Fruit fly (Drosophila melanogaster): ENCODE data around the gene BicD.
A peak's percentile ranks its signal among the peaks of the same experiment; 100 is the strongest.

BicD gene

DNA sequence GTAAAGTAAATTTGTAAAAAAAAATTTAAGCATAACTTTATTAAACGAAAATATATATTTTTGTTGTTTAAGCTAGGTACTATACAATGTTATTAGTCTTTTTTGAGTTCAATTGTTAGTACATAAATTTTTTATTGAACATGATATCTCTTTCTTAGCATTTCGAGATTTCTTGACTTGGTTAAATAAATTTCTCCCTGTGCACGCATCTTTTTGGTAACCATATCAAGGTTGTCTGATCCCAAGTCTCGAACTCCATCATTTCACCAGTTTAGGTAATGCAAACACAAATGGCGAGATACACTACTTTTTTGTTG lies 41.7 kb downstream of the BicD start (continued):
- no peak for TF ChIP-seq CrebB (tag; optimal IDR thresholded peaks at IDR 0.05)
- no peak for TF ChIP-seq ash1 (GFP tag; optimal IDR thresholded peaks at IDR 0.05)
- TF ChIP-seq psq (GFP tag; optimal IDR thresholded peaks at IDR 0.05): no peak
- TF ChIP-seq so (GFP tag; IDR thresholded peaks at IDR 0.05): no peak
- TF ChIP-seq Ptx1 (GFP tag; IDR thresholded peaks at IDR 0.05): peak; percentile 42; the same call in 1 of the 2 replicates
- TF ChIP-seq toy (GFP tag; IDR thresholded peaks at IDR 0.05): no peak
- TF ChIP-seq al (GFP tag; IDR thresholded peaks at IDR 0.05): no peak
- TF ChIP-seq HLH3B (GFP tag; IDR thresholded peaks at IDR 0.05): 0 out of 2 replicates have a peak, but pooled peaks have one; percentile 19
- peak; percentile 9 for TF ChIP-seq CG15269 (tag; optimal IDR thresholded peaks at IDR 0.05)
- TF ChIP-seq kni (GFP tag; optimal IDR thresholded peaks at IDR 0.05): no peak
- no peak for TF ChIP-seq ro (GFP tag; IDR thresholded peaks at IDR 0.05)

dm6 chr2L:17430602-17431358 lies 42.2 kb downstream of the BicD start:
- TF ChIP-seq cwo (GFP tag; optimal IDR thresholded peaks at IDR 0.05) (no peak), chinmo (GFP tag; IDR thresholded peaks at IDR 0.05; ENCODE audit: partially characterized antibody) (peak; percentile 76; the same call in 3 of the 4 replicates), CG33557 (GFP tag; optimal IDR thresholded peaks at IDR 0.05) (no peak), so (GFP tag; IDR thresholded peaks at IDR 0.05) (0 out of 3 replicates have a peak, but pooled peaks have one; percentile 7), lab (GFP tag; optimal IDR thresholded peaks at IDR 0.05) (no peak), Stat92E (GFP tag; optimal IDR thresholded peaks at IDR 0.05) (peak in 1 of 3 experiments; percentile 1), gem (tag; optimal IDR thresholded peaks at IDR 0.05) (peak; percentile 36), ci (GFP tag; IDR thresholded peaks at IDR 0.05) (0 out of 3 replicates have a peak, but pooled peaks have one; percentile 16), Med (GFP tag) (peak; percentile 50), cg (GFP tag; optimal IDR thresholded peaks at IDR 0.05) (peak; percentile 72), CG15601 (tag; optimal IDR thresholded peaks at IDR 0.05) (no peak), sd (tag; optimal IDR thresholded peaks at IDR 0.05) (peak; percentile 15), sisA (GFP tag; IDR thresholded peaks at IDR 0.05) (no peak), stc (GFP tag; IDR thresholded peaks at IDR 0.05) (0 out of 2 replicates have a peak, but pooled peaks have one; percentile 7), Trl (optimal IDR thresholded peaks at IDR 0.05) (peak; percentile 46 to 48), Trl (GFP tag; optimal IDR thresholded peaks at IDR 0.05) (no peak), CG14860 (GFP tag; IDR thresholded peaks at IDR 0.05; ENCODE audit: partially characterized antibody) (no peak), PHDP (tag; optimal IDR thresholded peaks at IDR 0.05) (peak; percentile 23), Pdp1 (GFP tag; optimal IDR thresholded peaks at IDR 0.05) (peak in 1 of 2 experiments; percentile 84), Hr51 (GFP tag; optimal IDR thresholded peaks at IDR 0.05) (peak in 1 of 2 experiments; percentile 35), unpg (GFP tag; optimal IDR thresholded peaks at IDR 0.05) (peak; percentile 49), Eip74EF (GFP tag; optimal IDR thresholded peaks at IDR 0.05) (peak in 1 of 2 experiments; percentile 20), CG12769 (tag; optimal IDR thresholded peaks at IDR 0.05) (peak; percentile 83), CG8290 (GFP tag; optimal IDR thresholded peaks at IDR 0.05) (no peak), CG8290 (tag; optimal IDR thresholded peaks at IDR 0.05) (peak in 1 of 2 experiments; percentile 11), Ptx1 (GFP tag; IDR thresholded peaks at IDR 0.05) (peak; percentile 39), zfh2 (GFP tag; optimal IDR thresholded peaks at IDR 0.05) (peak; percentile 1), D19A (tag; optimal IDR thresholded peaks at IDR 0.05) (peak; percentile 12)

All from whole organism, embryonic.